Fruit fly (Drosophila melanogaster) ovary, adult (tissue): ENCODE data around the gene CG31627.

Source experiments
- CG17801 ChIP-seq: fragments of 200-800 bp; optimal IDR thresholded peaks from 2 replicates; lab custom pipeline; 2019; ENCODE audit warnings: missing biosample characterization, mild to moderate bottlenecking, missing genetic modification characterization, moderate library complexity; ENCODE audit not compliant: partially characterized antibody

Gene CG31627

DNA sequence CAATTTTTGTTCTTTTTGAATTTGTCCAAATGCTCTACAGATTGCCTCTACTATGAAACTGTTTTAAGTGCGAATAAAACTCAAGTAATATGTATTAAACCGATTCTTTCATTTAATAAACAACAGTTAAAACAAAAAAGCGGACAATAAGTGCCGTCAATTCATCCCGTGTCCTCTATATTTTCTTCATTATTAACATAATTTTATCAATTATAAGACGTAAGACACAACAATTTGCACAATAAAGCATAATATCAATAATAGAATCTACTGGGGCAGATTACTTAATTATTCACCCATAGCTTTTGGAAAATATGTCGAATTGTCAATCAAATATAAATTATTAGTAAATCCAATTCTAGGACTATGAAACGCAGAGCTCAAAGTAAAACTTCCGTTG is at the start of gene CG31627:
Gene CG31627 (plus strand): TSS at position 301 of the 400 bp plus-strand sequence.
- TF ChIP-seq CG17801 = no peak

DNA sequence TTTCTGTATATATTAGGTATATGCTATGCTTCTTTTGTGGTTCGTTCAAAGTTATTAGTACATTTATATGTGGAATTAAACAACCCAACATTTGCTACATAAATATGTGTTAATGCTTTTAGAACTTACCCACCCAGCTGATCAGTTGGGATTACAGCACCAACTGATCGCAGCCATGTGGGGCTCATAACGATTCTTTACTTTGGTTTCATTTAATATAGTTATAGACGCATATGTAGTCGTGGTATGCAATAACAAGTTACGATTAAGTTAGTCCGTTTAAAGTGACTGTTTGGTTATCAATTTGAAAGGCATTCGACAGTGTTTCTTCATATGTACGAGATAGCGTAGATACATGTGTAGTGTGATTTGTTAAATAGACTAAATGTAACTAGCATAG is 37.3 kb upstream of the CG31627 start:
- TF ChIP-seq CG17801 = no peak

DNA sequence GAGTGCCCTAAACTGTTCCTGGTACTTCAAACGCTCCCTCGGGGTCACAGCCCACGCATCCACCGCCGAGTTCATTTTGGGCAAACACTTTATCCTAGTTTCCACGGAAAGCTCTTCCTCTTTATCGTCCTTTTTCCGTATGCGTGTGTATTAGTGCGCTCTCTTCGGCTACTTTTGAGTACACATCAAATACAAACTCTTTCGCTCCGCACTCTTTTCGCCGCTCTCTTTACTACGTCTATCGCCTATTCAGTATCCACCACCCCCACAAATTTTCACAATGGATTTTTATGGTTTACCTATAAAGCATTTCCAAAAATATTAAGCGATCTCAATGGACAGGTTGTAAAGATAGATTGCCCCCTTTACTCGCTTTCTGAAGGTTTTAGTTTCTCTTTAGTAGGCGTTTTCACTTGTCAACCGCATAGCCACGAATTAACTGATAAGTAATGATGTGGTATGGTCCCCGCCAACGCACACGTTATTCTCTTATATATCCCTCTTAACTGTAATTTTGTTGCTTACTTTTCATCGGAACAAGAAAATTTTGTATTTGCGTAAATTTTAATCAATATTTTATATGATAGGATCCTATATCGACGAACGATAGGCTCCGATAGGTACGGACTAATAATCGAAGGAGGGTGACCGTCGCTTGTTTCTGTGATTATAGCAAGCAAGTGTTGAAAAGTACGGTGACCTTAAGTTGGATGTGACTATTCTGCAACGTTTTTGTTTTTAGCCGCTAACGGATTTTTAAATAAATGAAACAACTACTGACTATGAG is 31.1 kb upstream of the CG31627 start, which contains the start of gene Dap160:
Gene Dap160 (minus strand): TSS at position 634 of the 787 bp plus-strand sequence.
- TF ChIP-seq CG17801 = no peak

DNA sequence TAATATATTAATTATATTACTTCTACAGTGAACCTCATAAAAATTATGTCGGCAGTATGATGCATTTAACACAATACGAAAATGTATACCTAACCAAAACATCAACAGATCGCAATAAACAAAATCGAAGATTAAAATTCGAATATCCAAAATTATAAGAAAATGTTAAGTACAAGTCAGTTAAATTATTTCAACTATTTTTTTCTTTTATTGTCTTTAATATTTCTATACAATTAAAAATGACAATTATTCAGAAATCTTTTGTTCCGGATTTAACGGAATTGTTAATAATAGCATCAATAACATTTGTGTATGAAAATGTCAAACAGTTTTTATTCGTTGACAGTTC is 30.5 kb upstream of the CG31627 start:
- TF ChIP-seq CG17801 = no peak

DNA sequence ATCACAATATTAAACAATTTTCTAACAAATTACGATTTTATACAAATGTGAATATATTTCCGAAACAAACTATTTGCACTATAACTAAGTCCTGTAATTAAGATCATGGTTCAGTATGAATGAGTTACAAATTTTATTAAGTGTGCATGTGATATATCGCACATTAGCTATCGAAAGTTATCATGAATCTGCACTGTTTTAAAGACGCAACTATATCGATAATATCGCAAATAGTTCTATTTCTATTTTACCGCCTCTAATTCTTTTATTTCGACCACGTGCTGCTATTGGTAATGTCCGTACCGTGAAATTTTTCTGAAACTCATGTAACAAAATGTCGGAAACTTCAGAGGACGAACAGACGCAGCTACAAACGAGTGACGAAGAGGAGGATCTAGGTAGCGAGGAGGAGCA is 30.0 kb upstream of the CG31627 start, which contains the start of gene pths:
Gene pths (plus strand): TSS at position 258 of the 414 bp plus-strand sequence.
- no peak for TF ChIP-seq CG17801

DNA sequence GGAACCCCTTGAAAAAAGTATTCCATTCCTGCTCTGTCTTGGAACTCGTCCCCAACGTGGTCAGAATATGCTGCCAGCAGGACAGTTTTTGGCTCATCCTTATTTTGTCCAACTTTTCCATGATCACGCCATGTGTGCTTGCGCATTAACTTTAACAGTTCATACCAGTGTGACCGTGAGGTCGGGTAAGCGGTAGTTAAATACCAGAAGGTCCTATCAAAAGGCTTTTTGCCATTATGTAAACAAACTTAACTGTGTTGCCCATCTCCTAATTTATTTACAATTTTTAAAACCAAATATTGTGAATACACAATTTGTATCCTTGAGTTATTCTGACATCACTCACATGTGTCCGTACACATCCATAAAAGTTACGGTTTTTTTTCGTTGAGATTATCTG is 24.8 kb upstream of the CG31627 start, which contains the start of gene del:
Gene del (minus strand): TSS at position 305 of the 400 bp plus-strand sequence.
- no peak for TF ChIP-seq CG17801

DNA sequence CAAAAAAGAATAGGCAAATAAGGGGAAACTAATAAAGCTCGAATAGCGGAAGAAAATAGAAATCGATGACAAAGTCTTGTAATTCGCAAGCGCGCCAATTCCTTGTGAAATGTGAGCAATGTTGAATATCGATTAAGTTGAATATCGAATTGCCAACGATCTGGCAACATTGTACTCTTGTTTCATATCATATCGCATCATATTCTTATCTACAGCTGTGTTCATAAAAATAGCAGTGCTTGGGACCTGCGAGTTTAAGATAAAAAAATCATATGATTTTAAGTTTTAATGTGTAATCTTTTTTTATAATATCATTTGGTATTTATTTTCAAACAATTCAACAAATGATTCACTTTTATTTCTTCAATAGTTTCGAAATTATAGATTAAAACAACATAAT is 24.0 kb upstream of the CG31627 start:
- no peak for TF ChIP-seq CG17801

DNA sequence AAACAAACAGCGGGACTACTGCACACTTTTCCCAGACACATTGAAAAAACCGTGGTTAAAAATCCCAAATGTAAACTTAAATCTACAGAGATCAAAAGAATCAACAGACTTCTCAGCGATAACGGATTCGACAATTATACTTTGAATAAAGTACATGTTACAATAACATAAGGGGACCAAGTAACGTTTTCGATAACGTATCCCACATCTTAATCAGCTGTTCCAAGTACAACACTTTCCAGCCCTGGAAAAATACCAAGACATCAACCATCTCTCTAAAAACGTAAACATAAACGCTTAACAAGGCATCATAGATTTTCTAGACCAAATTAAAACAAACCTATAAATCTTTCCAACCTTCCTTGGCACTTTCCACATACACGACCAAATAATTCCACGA is 19.2 kb upstream of the CG31627 start:
- TF ChIP-seq CG17801 = no peak

DNA sequence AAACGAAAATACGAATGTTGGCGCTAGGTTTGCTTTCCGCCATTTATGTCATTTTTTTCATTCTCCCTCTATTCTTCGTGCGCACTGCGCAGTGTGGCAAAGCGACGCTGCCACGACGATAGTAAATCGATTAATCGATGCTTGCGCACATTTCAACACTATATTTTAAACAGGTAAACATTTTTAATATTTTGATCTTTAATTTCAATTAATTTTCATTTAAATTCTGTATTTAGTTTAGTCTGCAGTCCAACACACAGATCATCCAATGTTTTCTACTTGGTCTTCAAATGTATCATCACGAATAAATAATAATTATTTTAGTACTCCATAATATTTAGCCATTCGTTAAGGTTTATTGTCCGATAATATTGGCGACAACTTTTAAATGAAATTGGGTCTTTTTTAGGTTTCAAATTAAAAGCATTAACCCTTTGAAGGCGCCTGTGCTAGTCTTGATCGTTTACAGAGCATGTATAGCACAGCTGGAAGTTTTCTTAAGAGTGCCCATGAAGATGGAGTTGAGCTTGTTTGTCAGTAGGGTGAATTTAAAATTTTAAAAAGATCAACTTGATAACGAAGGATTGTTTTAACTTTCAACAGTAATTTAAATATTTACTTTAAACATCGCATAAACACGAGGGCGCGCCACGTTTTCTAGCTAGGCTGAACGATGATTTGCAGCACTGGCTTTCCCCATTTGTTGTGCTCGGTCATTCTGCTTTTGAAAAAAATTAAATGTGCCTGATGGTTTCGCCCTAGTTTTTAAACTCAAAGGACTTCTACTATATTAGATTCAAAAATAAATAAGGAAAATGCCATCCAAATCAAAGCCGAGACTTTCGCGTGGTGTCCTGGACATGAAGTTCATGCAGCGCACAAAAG is 16.6 kb upstream of the CG31627 start, which contains the start of the genes Mpp6 and E2f2:
Gene Mpp6 (plus strand): TSS at position 133 of the 885 bp plus-strand sequence.
Gene E2f2 (minus strand): TSS at position 594 of the 885 bp plus-strand sequence.
- peak; percentile 52 for TF ChIP-seq CG17801

DNA sequence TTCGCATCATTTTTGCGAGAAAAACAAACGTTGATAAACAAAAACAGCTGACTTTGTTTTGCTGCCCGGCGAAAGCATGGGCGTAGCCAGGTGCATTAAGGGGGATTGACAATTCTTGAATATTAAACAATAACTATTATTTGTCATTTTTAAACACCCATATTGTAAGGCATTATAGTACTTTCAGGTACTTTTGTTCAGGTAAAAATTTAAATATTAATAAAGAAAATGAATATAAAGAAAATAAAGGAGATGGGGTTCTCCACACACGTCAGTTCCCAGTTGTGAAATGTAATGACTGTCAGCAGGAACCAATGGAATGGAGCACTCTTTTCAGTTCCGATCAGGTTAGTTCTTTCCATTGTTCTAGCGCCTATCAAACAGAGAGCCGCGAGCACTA is 14.5 kb upstream of the CG31627 start, which contains the start of the genes Coq3 and Pld3:
Gene Coq3 (minus strand): TSS at position 58 of the 400 bp plus-strand sequence.
Gene Pld3 (plus strand): TSS at position 294 of the 400 bp plus-strand sequence.
- TF ChIP-seq CG17801 = peak; percentile 93

DNA sequence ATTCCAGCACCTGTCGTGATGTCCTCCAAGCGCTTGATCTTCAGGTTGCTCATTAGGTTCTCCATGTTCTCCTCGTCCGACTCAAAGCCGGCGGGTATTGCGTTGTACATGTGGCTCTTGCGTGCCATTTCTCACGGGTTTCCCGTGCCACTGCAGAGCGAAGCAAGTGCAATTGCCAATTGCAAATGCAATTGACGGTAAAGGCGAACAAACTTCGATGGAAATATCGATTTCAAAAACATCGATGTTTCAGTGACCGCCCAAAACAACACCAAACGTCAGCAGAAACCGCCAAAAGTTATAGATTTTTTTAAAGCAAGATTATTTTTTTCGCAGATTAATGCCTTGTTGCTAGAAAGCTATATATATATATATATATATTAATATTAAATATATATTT is 10.1 kb upstream of the CG31627 start, which contains the start of gene Nbr:
Gene Nbr (minus strand): TSS at position 209 of the 400 bp plus-strand sequence.
- TF ChIP-seq CG17801 = peak; percentile 52

DNA sequence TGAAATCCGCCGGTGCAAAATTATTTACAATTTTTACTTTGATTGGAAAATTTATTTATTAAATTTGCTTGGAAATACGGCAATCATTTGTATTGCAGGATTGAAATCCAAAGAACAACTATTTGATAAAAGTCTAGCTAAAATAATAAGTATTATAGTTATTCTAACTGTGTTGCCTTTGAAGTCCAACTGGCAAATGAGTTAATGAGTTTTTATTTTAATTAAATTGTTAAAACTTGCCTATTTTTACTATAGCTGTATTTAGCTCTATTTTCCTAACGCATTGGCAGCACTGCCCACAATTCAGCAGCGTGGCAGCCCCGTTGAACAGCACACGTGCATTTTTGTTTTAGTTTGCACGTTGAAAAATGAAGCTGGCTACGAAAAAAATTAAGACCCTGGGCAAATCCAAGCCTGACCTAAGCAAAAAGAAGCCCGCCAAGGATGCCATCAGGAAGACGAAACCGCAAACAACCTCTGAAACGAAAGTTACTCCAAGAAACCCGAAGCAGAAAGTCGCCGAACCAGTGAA is 9.6 kb upstream of the CG31627 start, which contains the start of gene Noc2:
Gene Noc2 (plus strand): TSS at position 331 of the 532 bp plus-strand sequence.
- TF ChIP-seq CG17801 = no peak

DNA sequence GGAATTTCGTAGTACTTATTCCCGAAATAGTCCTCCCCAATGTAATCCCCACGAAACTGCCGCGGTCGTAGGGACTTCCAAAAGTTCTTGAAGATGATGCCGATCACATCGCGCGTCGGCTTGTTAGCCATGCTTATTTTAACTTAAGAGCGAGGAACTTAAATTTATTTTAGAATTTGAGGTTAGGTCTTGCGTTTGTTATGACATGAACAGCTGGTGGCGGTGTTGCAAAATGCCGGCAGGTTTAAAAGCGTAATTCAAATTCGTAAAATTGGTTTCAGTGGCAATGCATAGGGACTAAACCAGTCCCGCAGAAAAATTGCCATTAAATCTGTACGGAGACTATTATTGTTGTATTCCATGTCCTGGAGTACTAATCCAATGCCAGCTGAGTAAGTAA is 6.6 kb upstream of the CG31627 start:
- TF ChIP-seq CG17801 = peak; percentile 47

DNA sequence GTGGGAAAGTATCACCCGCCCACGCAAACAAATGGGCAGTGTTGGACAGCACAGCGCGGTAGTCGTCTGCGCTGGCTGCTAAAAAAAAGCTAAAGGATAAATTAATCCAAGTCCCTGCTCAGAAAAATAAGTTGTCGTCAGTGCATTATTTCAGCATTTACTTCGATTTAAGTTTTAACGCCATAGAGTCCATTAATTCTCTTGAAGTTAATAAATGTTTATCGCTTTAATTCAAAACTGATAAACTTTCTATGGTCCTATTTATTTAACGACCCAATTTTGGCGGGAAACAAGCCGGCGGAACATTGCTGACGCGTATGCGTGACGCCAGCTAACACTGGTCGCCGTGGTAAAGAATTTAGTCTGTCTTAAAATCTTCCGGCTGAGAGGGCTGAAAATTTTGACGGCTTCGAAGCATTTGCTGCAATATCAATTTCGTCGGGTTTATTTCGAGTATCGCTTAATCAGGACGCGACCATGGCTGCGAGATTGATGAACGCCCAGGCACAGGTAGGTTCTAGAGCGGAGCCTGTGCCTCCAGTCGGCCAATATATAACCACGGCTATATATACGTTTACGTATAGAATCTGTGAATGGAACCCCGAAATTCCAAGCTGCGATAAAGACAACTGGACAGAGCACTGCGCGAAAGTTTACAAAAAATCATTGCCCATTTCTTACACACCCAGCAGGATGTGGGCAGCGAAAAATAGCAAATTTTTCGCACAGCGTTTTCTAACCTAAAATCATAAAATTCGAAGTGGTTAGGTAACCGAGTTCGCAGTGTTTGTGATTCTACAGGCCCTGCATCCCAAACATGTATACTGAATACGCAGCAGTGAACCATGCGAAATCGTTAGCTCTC is 4.5 kb upstream of the CG31627 start, which contains the start of the genes mAcon1, CG43345 and CG43346:
Gene mAcon1 (plus strand): TSS at position 276 of the 865 bp plus-strand sequence.
Gene CG43345 (minus strand): TSS at position 287 of the 865 bp plus-strand sequence.
Gene CG43346 (minus strand): TSS at position 287 of the 865 bp plus-strand sequence.
- TF ChIP-seq CG17801 = peak; percentile 71

DNA sequence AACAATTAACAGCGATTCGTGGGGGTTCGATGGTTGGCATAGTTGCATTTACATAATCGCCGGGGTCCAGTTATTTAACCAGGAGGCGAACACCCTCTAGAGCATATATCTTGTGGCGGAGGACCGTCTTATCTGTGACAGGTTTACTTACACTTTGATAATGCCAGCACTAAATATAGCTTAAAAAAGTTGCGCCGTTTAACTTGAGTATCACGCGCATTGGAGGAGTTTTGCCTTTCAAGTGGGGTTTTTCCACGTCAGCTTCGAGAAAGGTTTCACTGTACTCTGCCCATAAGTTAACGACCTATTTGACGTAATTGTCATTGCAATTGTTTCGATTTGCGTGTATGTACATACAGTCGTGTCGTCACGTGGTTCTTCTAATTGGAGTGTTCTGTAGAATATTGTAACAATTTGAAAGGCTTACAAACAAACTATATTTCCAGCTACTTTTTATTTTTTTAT is 3.8 kb upstream of the CG31627 start:
- no peak for TF ChIP-seq CG17801
